Worm (Caenorhabditis elegans) whole organism, L3 larva: ENCODE data around the gene sec-31.
A peak's percentile ranks its signal among the peaks of the same experiment; 100 is the strongest.
"Not testable (repeated sequence)": the region's sequence is repeated elsewhere in the genome, so short reads cannot be mapped to it uniquely, and the experiment has no call there.

Source experiments
- R02D3.7 ChIP-seq: fragments of 150-350 bp; optimal IDR thresholded peaks from 2 replicates; lab custom pipeline; 2014; ENCODE audit warnings: missing biosample characterization, missing genetic modification characterization
- ZK546.5 ChIP-seq: sonication (generic microtip); optimal IDR thresholded peaks from 2 replicates; lab custom pipeline; 2017; ENCODE audit warnings: missing biosample characterization, missing genetic modification characterization
- aly-2 ChIP-seq: fragments of 150-350 bp; optimal IDR thresholded peaks from 2 replicates; lab custom pipeline; 2014; ENCODE audit warnings: missing biosample characterization, missing genetic modification characterization
- ama-1 ChIP-seq: fragments of 150-350 bp; optimal IDR thresholded peaks from 2 replicates; lab custom pipeline; 2018
- ceh-16 ChIP-seq: sonication (generic microtip); optimal IDR thresholded peaks from 2 replicates; lab custom pipeline; 2017; ENCODE audit warnings: missing biosample characterization, missing genetic modification characterization
- ceh-28 ChIP-seq: fragments of 150-350 bp; optimal IDR thresholded peaks from 2 replicates; lab custom pipeline; 2014; ENCODE audit warnings: missing biosample characterization, missing genetic modification reagents, missing genetic modification characterization
- ceh-9 ChIP-seq: sonication (generic microtip); optimal IDR thresholded peaks from 2 replicates; lab custom pipeline; 2018; ENCODE audit warnings: missing biosample characterization, missing genetic modification characterization
- daf-12 ChIP-seq: fragments of 150-350 bp; optimal IDR thresholded peaks from 2 replicates; lab custom pipeline; 2014; ENCODE audit warnings: missing biosample characterization, missing genetic modification reagents, missing genetic modification characterization
- egl-5 ChIP-seq: fragments of 150-350 bp; optimal IDR thresholded peaks from 2 replicates; lab custom pipeline; 2017; ENCODE audit warnings: missing biosample characterization, missing genetic modification reagents, missing genetic modification characterization, inconsistent platforms
- elt-2 ChIP-seq: sonication (generic microtip); optimal IDR thresholded peaks from 2 replicates; lab custom pipeline; 2016; ENCODE audit warnings: missing genetic modification reagents, mild to moderate bottlenecking, missing genetic modification characterization, missing compliant biosample characterization
- fkh-10 ChIP-seq: sonication (generic microtip); optimal IDR thresholded peaks from 2 replicates; lab custom pipeline; 2017; ENCODE audit warnings: missing biosample characterization, missing genetic modification reagents, missing genetic modification characterization
- hmg-11 ChIP-seq: sonication (generic microtip); optimal IDR thresholded peaks from 2 replicates; lab custom pipeline; 2016; ENCODE audit warnings: missing genetic modification characterization, missing compliant biosample characterization
- jun-1 ChIP-seq: fragments of 150-350 bp; optimal IDR thresholded peaks from 2 replicates; lab custom pipeline; 2014; ENCODE audit warnings: missing biosample characterization, missing genetic modification reagents, missing genetic modification characterization
- lin-15B ChIP-seq: fragments of 150-350 bp; optimal IDR thresholded peaks from 2 replicates; lab custom pipeline; 2014; ENCODE audit warnings: missing biosample characterization, missing genetic modification characterization
- lin-39 ChIP-seq: fragments of 150-350 bp; optimal IDR thresholded peaks from 2 replicates; lab custom pipeline; 2018; ENCODE audit warnings: missing biosample characterization, missing genetic modification reagents, missing genetic modification characterization
- mdl-1 ChIP-seq: fragments of 150-350 bp; optimal IDR thresholded peaks from 2 replicates; lab custom pipeline; 2014; ENCODE audit warnings: missing biosample characterization, missing genetic modification characterization
- mml-1 ChIP-seq: fragments of 150-350 bp; sonication (generic microtip); optimal IDR thresholded peaks from 3 replicates; lab custom pipeline; 2014; ENCODE audit warnings: missing biosample characterization, missing genetic modification characterization
- nfya-1 ChIP-seq: sonication (generic microtip); optimal IDR thresholded peaks from 2 replicates; lab custom pipeline; 2017; ENCODE audit warnings: missing genetic modification characterization, mild to moderate bottlenecking, missing compliant biosample characterization, antibody characterized with exemption, moderate library complexity; ENCODE audit not compliant: insufficient read depth
- nhr-11 ChIP-seq: fragments of 150-350 bp; optimal IDR thresholded peaks from 2 replicates; lab custom pipeline; 2014; ENCODE audit warnings: missing biosample characterization, missing genetic modification characterization
- nhr-23 ChIP-seq: fragments of 150-350 bp; optimal IDR thresholded peaks from 2 replicates; lab custom pipeline; 2014; ENCODE audit warnings: missing biosample characterization, missing genetic modification reagents, missing genetic modification characterization
- nhr-237 ChIP-seq: fragments of 150-350 bp; optimal IDR thresholded peaks from 2 replicates; lab custom pipeline; 2014; ENCODE audit warnings: missing biosample characterization, missing genetic modification characterization
- nhr-25 ChIP-seq: sonication (generic microtip); optimal IDR thresholded peaks from 2 replicates; lab custom pipeline; 2017; ENCODE audit warnings: missing biosample characterization, missing genetic modification characterization
- nhr-28 ChIP-seq: fragments of 150-350 bp; optimal IDR thresholded peaks from 2 replicates; lab custom pipeline; 2014; ENCODE audit warnings: missing biosample characterization, missing genetic modification characterization
- nhr-67 ChIP-seq: fragments of 150-350 bp; optimal IDR thresholded peaks from 2 replicates; lab custom pipeline; 2014; ENCODE audit warnings: missing biosample characterization, missing genetic modification characterization
- nhr-76 ChIP-seq: fragments of 150-350 bp; sonication (generic microtip); optimal IDR thresholded peaks from 5 replicates; lab custom pipeline; 2014; ENCODE audit warnings: missing biosample characterization, missing genetic modification characterization
- sea-2 ChIP-seq: fragments of 150-350 bp; sonication (generic microtip); optimal IDR thresholded peaks from 4 replicates; lab custom pipeline; 2014; ENCODE audit warnings: missing biosample characterization, missing genetic modification reagents, missing genetic modification characterization
- skn-1 ChIP-seq: fragments of 150-350 bp; optimal IDR thresholded peaks from 2 replicates; lab custom pipeline; 2014; ENCODE audit warnings: missing biosample characterization, missing genetic modification characterization
- snpc-4 ChIP-seq: fragments of 150-350 bp; optimal IDR thresholded peaks from 2 replicates; lab custom pipeline; 2014; ENCODE audit warnings: missing biosample characterization, missing genetic modification characterization
- unc-62 ChIP-seq: fragments of 150-350 bp; sonication (generic microtip); optimal IDR thresholded peaks from 4 replicates; lab custom pipeline; 2014; ENCODE audit warnings: missing biosample characterization, missing genetic modification reagents, missing genetic modification characterization
- ztf-4 ChIP-seq: fragments of 150-350 bp; optimal IDR thresholded peaks from 2 replicates; lab custom pipeline; 2014; ENCODE audit warnings: missing biosample characterization, missing genetic modification characterization

Gene sec-31

DNA sequence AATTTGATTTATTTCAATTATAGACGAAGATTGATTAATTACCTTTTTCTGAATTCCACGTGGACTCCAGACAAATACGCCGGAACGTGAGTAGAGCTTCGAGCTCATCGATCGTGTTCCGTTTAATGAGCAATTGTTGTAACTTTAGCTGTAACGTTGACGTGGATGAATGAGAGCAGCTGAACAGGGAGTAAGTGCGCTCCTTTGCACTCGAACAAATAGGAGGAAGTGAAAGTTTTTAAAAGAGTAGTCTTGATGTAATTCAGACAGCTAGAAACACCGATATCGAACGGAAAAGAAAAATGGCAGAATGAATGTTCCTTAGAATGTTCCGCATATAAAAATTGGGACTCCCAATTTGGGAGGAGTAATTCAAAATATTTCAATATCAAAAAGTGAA, at the start of gene sec-31:
Gene sec-31 (minus strand): TSS at position 148 of the 400 bp plus-strand sequence.
- no peak for TF ChIP-seq nhr-76 (tag; lab: Kevin White, UChicago)
- no peak for TF ChIP-seq sea-2
- TF ChIP-seq nhr-11 (tag; lab: Kevin White, UChicago): no peak
- no peak for TF ChIP-seq nhr-28
- peak; percentile 6 for TF ChIP-seq nhr-23 (tag; lab: Kevin White, UChicago)
- no peak for TF ChIP-seq mml-1 (tag; lab: Kevin White, UChicago)
- TF ChIP-seq ZK546.5 (tag; lab: Kevin White, UChicago): no peak
- TF ChIP-seq ceh-9 (tag; lab: Kevin White, UChicago): no peak
- no peak for TF ChIP-seq lin-39 (tag; lab: Kevin White, UChicago)
- TF ChIP-seq elt-2 (tag; lab: Kevin White, UChicago): no peak
- TF ChIP-seq R02D3.7: no peak
- TF ChIP-seq nhr-25 (tag; lab: Kevin White, UChicago): peak; percentile 37
- no peak for TF ChIP-seq ztf-4 (tag; lab: Kevin White, UChicago)
- peak; percentile 46 for TF ChIP-seq lin-15B
- no peak for TF ChIP-seq jun-1 (tag; lab: Kevin White, UChicago)
- no peak for TF ChIP-seq unc-62
- TF ChIP-seq snpc-4 (tag; lab: Kevin White, UChicago): no peak
- no peak for TF ChIP-seq mdl-1 (tag; lab: Kevin White, UChicago)
- TF ChIP-seq ceh-16 (tag; lab: Kevin White, UChicago): no peak

DNA sequence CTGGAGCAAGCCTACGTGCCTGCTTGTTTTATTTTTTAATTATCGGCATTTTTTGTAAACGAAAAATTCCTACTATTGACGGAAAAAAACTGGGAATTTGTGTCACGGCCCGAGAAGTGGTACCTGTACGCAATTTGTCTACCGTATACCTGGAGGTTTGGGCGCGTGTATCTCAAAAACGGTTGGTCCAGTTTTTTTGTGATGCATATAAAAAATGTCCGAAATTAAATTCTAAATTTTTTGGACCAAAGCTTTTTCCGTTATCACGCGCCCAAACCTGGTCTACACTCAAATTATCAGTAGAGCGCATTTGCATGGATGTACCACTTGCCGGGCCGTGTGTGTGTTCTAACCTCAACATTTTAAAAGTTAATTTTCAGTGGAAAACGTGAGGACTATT, 45.1 kb upstream of the sec-31 start, which contains the start of gene F22B3.5:
Gene F22B3.5 (minus strand): TSS at position 101 of the 400 bp plus-strand sequence.
- TF ChIP-seq jun-1 (tag; lab: Kevin White, UChicago); egl-5 (tag; lab: Kevin White, UChicago); hmg-11: not testable (repeated sequence)

DNA sequence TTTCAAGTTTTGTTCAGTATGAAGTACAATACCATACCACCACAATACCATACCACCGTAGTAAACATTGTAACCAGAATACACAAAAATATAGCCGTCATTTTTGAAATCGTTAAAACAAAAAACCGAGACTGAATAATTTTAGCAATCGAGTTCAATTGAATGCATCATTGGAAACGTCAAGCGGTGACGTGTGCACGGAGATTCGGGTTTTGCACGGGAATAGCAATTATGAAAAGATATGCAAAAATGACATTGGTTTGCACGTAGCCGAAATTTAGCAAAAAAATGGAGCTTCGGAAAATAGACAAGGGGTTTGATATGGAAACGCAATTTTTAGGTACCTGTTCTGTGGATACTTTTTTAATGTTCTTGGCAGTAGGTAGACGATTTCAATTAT, 43.3 kb upstream of the sec-31 start, which contains the start of gene F22B3.10:
Gene F22B3.10 (minus strand): TSS at position 101 of the 400 bp plus-strand sequence.
- TF ChIP-seq lin-15B (no peak), ZK546.5 (tag; lab: Kevin White, UChicago) (no peak), nfya-1 (tag; lab: Kevin White, UChicago) (no peak), nhr-23 (tag; lab: Kevin White, UChicago) (no peak), ceh-28 (tag; lab: Kevin White, UChicago) (no peak), fkh-10 (no peak), jun-1 (tag; lab: Kevin White, UChicago) (no peak), ztf-4 (tag; lab: Kevin White, UChicago) (no peak), mdl-1 (tag; lab: Kevin White, UChicago) (no peak), nhr-237 (tag; lab: Kevin White, UChicago) (no peak), ama-1 (lab: Kevin White, UChicago) (no peak), aly-2 (tag; lab: Kevin White, UChicago) (no peak), nhr-67 (no peak), mml-1 (tag; lab: Kevin White, UChicago) (no peak), sea-2 (no peak), skn-1 (tag; lab: Kevin White, UChicago) (no peak), ceh-9 (tag; lab: Kevin White, UChicago) (no peak)

DNA sequence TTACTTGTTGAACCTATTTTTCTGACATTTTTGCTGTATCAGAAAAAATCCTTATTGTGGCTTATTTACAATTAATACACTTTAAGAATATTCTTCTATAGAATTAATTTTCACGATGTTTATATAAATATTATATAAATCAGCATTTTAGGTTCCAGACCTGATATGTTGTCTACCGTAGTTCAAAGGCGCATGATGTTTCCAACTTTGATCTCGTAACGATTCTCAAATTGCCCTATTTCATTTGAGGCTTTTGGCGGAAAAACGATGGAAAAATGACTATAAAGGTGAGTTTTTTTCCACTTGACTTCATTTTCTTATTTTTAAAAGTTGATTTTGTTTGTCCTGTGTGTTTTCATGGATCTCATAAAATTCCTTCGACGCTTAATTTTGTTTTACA, 38.5 kb upstream of the sec-31 start, which contains the start of gene gfat-2:
Gene gfat-2 (plus strand): TSS at position 145 of the 400 bp plus-strand sequence.
- TF ChIP-seq lin-39 (tag; lab: Kevin White, UChicago) (no peak), daf-12 (tag; lab: Kevin White, UChicago) (no peak), ceh-16 (tag; lab: Kevin White, UChicago) (no peak)

DNA sequence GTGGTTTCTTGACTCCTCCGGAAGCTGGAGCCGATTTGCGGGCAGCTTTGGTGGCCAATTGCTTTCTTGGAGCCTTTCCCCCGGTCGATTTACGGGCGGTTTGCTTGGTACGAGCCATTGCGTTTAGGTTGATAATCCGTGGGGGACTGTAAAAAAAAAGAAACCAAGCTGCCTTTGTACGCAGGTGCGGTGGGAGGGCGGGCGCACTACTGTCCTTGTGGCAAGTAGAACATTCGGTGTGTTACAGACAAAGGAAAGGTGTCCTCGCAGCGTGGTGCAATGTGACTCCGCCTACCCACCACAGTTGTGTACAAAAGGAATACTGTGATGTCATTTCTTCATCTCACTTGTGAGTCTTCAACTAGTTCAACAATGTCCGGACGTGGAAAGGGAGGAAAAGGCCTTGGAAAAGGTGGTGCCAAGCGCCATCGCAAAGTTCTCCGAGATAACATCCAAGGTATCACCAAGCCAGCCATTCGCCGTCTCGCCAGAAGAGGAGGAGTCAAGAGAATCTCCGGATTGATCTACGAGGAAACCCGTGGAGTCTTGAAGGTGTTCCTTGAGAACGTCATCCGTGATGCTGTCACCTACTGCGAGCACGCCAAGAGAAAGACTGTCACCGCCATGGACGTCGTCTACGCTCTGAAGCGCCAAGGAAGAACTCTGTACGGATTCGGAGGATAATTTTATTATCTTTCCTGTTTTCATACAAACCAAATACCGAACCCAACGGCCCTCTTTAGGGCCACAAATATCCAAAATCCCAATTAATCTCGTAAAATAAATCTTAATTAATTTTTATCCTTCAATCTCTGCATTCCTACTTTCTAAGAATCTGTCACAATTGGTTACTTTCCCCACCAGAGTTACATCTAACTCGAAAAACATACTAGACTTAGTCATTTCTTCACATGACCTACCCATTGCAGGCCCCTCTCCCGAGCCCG, 35.4 kb upstream of the sec-31 start, which contains the start of the genes his-63 and his-64:
Gene his-63 (minus strand): TSS at position 118 of the 947 bp plus-strand sequence.
Gene his-64 (plus strand): TSS at position 373 of the 947 bp plus-strand sequence.
- peak; percentile 23 for TF ChIP-seq nhr-25 (tag; lab: Kevin White, UChicago)
